Worm (Caenorhabditis elegans) whole organism, L4 larva: ENCODE measurements around the gene str-165.
A peak's percentile ranks its signal among the peaks of the same experiment; 100 is the strongest.

Source experiments
- F49E8.2 ChIP-seq: sonication (generic microtip); optimal IDR thresholded peaks from 2 replicates; lab custom pipeline; 2016; ENCODE audit warnings: missing compliant biosample characterization, mild to moderate bottlenecking, missing genetic modification characterization, borderline replicate concordance
- aha-1 ChIP-seq: fragments of 150-350 bp; peaks from one replicate; lab custom pipeline; 2014; ENCODE audit warnings: missing biosample characterization, missing genetic modification characterization
- aly-2 ChIP-seq: sonication (generic microtip); optimal IDR thresholded peaks from 2 replicates; lab custom pipeline; 2018; ENCODE audit warnings: missing biosample characterization, missing genetic modification characterization
- arid-1 ChIP-seq: fragments of 200-800 bp; sonication (Bioruptor generic); conservative IDR thresholded peaks from 2 replicates; pipeline ENCODE4 v1.3.6; 2022; ENCODE audit warnings: missing genetic modification reagents, missing genetic modification characterization, missing compliant biosample characterization
- ceh-20 ChIP-seq: fragments of 200-800 bp; sonication (Bioruptor generic); IDR thresholded peaks from 2 replicates; pipeline ENCODE4 v1.3.6; 2022; ENCODE audit warnings: missing genetic modification reagents, missing genetic modification characterization, missing compliant biosample characterization
- ceh-62 ChIP-seq: sonication (generic microtip); optimal IDR thresholded peaks from 2 replicates; lab custom pipeline; 2017; ENCODE audit warnings: missing biosample characterization, missing genetic modification characterization
- ceh-82 ChIP-seq: sonication (generic microtip); optimal IDR thresholded peaks from 2 replicates; lab custom pipeline; 2017; ENCODE audit warnings: missing biosample characterization, missing genetic modification characterization
- ctbp-1 ChIP-seq: fragments of 200-800 bp; sonication (Bioruptor generic); IDR thresholded peaks from 2 replicates; pipeline ENCODE4 v1.3.6; 2022; ENCODE audit warnings: missing genetic modification reagents, missing genetic modification characterization, missing compliant biosample characterization
- daf-16 ChIP-seq, 3 experiments: sonication (generic microtip); optimal IDR thresholded peaks; 2 replicates each; lab custom pipeline; 2016 to 2017; ENCODE audit warnings: missing genetic modification characterization in 3 of 3, missing genetic modification reagents in 3 of 3, mild to moderate bottlenecking in 2 of 3, missing compliant biosample characterization in 2 of 3, missing biosample characterization in 1 of 3, moderate library complexity in 1 of 3
- daf-19 ChIP-seq: fragments of 200-800 bp; sonication (Bioruptor generic); conservative IDR thresholded peaks from 2 replicates; pipeline ENCODE4 v1.3.6; 2022; ENCODE audit warnings: missing genetic modification characterization, missing compliant biosample characterization
- dmd-6 ChIP-seq: fragments of 200-800 bp; sonication (Bioruptor generic); IDR thresholded peaks from 2 replicates; pipeline ENCODE4 v1.3.6; 2022; ENCODE audit warnings: missing genetic modification reagents, missing genetic modification characterization, missing compliant biosample characterization
- dmd-9 ChIP-seq: fragments of 200-800 bp; sonication (Bioruptor generic); IDR thresholded peaks from 2 replicates; pipeline ENCODE4 v1.3.6; 2022; ENCODE audit warnings: missing genetic modification reagents, missing genetic modification characterization, missing compliant biosample characterization
- dpl-1 ChIP-seq: fragments of 150-350 bp; optimal IDR thresholded peaks from 2 replicates; lab custom pipeline; 2014; ENCODE audit warnings: missing biosample characterization, missing genetic modification reagents, missing genetic modification characterization
- dve-1 ChIP-seq: sonication (generic microtip); optimal IDR thresholded peaks from 2 replicates; lab custom pipeline; 2017; ENCODE audit warnings: antibody characterized with exemption, mild to moderate bottlenecking, missing genetic modification characterization, missing compliant biosample characterization; ENCODE audit not compliant: insufficient read depth
- gei-8 ChIP-seq: fragments of 200-800 bp; sonication (Bioruptor generic); optimal IDR thresholded peaks from 2 replicates; lab custom pipeline; 2018; ENCODE audit warnings: mild to moderate bottlenecking, missing genetic modification characterization, missing compliant biosample characterization
- hlh-11 ChIP-seq: fragments of 200-800 bp; sonication (Bioruptor generic); optimal IDR thresholded peaks from 2 replicates; lab custom pipeline; 2018; ENCODE audit warnings: mild to moderate bottlenecking, missing genetic modification characterization, missing compliant biosample characterization
- hlh-30 ChIP-seq: sonication (generic microtip); optimal IDR thresholded peaks from 2 replicates; lab custom pipeline; 2017; ENCODE audit warnings: antibody characterized with exemption, mild to moderate bottlenecking, missing genetic modification characterization, missing compliant biosample characterization; ENCODE audit not compliant: insufficient read depth
- lin-1 ChIP-seq: fragments of 200-800 bp; sonication (Bioruptor generic); IDR thresholded peaks from 2 replicates; pipeline ENCODE4 v1.3.6; 2022; ENCODE audit warnings: missing genetic modification reagents, missing genetic modification characterization, missing compliant biosample characterization
- lin-29 ChIP-seq: fragments of 200-800 bp; sonication (Bioruptor generic); IDR thresholded peaks from 2 replicates; pipeline ENCODE4 v1.3.6; 2022; ENCODE audit warnings: missing genetic modification reagents, missing genetic modification characterization, missing compliant biosample characterization
- lsy-2 ChIP-seq, 2 experiments: fragments of 150-350 bp in 1 of 2; sonication (generic microtip) in 1 of 2; optimal IDR thresholded peaks; 2 replicates each; lab custom pipeline; 2014 to 2017; ENCODE audit warnings: missing biosample characterization in 2 of 2, missing genetic modification characterization in 2 of 2
- madf-5 ChIP-seq, 2 experiments: fragments of 200-800 bp; sonication (Bioruptor generic); IDR thresholded peaks; 2 replicates each; pipeline ENCODE4 v1.3.6; 2022; ENCODE audit warnings: missing compliant biosample characterization in 2 of 2, missing genetic modification characterization in 2 of 2
- mdl-1 ChIP-seq, 2 experiments: fragments of 150-350 bp in 1 of 2; sonication (generic microtip) in 1 of 2; optimal IDR thresholded peaks; 2 replicates each; lab custom pipeline; 2014 to 2017; ENCODE audit warnings: missing biosample characterization in 2 of 2, missing genetic modification characterization in 2 of 2
- mdt-29 ChIP-seq: fragments of 200-800 bp; sonication (Bioruptor generic); IDR thresholded peaks from 2 replicates; pipeline ENCODE4 v1.3.6; 2022; ENCODE audit warnings: missing genetic modification reagents, missing genetic modification characterization, missing compliant biosample characterization
- nhr-10 ChIP-seq: fragments of 150-350 bp; optimal IDR thresholded peaks from 2 replicates; lab custom pipeline; 2014; ENCODE audit warnings: missing biosample characterization, missing genetic modification characterization
- nhr-102 ChIP-seq: sonication (generic microtip); optimal IDR thresholded peaks from 2 replicates; lab custom pipeline; 2016; ENCODE audit warnings: mild to moderate bottlenecking, missing genetic modification characterization, moderate library complexity, missing compliant biosample characterization
- nhr-11 ChIP-seq: fragments of 150-350 bp; optimal IDR thresholded peaks from 2 replicates; lab custom pipeline; 2014; ENCODE audit warnings: missing biosample characterization, missing genetic modification characterization
- nhr-111 ChIP-seq: fragments of 200-800 bp; sonication (Bioruptor generic); optimal IDR thresholded peaks from 2 replicates; lab custom pipeline; 2018; ENCODE audit warnings: mild to moderate bottlenecking, missing genetic modification characterization, missing compliant biosample characterization
- nhr-237 ChIP-seq: sonication (generic microtip); optimal IDR thresholded peaks from 2 replicates; lab custom pipeline; 2017; ENCODE audit warnings: missing biosample characterization, missing genetic modification characterization
- nhr-25 ChIP-seq: sonication (generic microtip); optimal IDR thresholded peaks from 2 replicates; lab custom pipeline; 2017; ENCODE audit warnings: missing genetic modification characterization, mild to moderate bottlenecking, missing compliant biosample characterization, antibody characterized with exemption, moderate library complexity, borderline replicate concordance; ENCODE audit not compliant: insufficient read depth
- nhr-28 ChIP-seq: fragments of 150-350 bp; optimal IDR thresholded peaks from 2 replicates; lab custom pipeline; 2014; ENCODE audit warnings: missing biosample characterization, missing genetic modification characterization
- nhr-48 ChIP-seq: sonication (generic microtip); optimal IDR thresholded peaks from 2 replicates; lab custom pipeline; 2016; ENCODE audit warnings: mild to moderate bottlenecking, missing genetic modification characterization, missing compliant biosample characterization
- nhr-6 ChIP-seq: fragments of 150-350 bp; optimal IDR thresholded peaks from 2 replicates; lab custom pipeline; 2014; ENCODE audit warnings: missing biosample characterization, missing genetic modification characterization
- nhr-77 ChIP-seq: fragments of 150-350 bp; optimal IDR thresholded peaks from 2 replicates; lab custom pipeline; 2014; ENCODE audit warnings: missing biosample characterization, missing genetic modification characterization
- rbr-2 ChIP-seq: sonication (generic microtip); optimal IDR thresholded peaks from 2 replicates; lab custom pipeline; 2016; ENCODE audit warnings: missing genotype, missing genetic modification characterization, missing compliant biosample characterization
- set-16 ChIP-seq: fragments of 200-800 bp; sonication (Bioruptor generic); IDR thresholded peaks from 2 replicates; pipeline ENCODE4 v1.3.6; 2022; ENCODE audit warnings: missing genetic modification reagents, missing genetic modification characterization, missing compliant biosample characterization
- spr-3 ChIP-seq: fragments of 200-800 bp; sonication (Bioruptor generic); optimal IDR thresholded peaks from 2 replicates; lab custom pipeline; 2018; ENCODE audit warnings: mild to moderate bottlenecking, missing genetic modification characterization, missing compliant biosample characterization
- tag-97 ChIP-seq: fragments of 200-800 bp; sonication (Bioruptor generic); IDR thresholded peaks from 2 replicates; pipeline ENCODE4 v1.3.6; 2022; ENCODE audit warnings: missing genetic modification characterization, missing compliant biosample characterization
- unc-62 ChIP-seq, 3 experiments: fragments of 150-350 bp in 1 of 3; sonication (generic microtip); optimal IDR thresholded peaks in 2 of 3; peaks in 1 of 3; 1 replicate in 1 of 3; 2 replicates in 2 of 3; lab custom pipeline; 2014 to 2017; ENCODE audit warnings: missing biosample characterization in 3 of 3, missing genetic modification characterization in 3 of 3, missing genetic modification reagents in 3 of 3, missing genotype in 1 of 3
- vab-7 ChIP-seq: fragments of 200-800 bp; sonication (Bioruptor generic); IDR thresholded peaks from 2 replicates; pipeline ENCODE4 v1.3.6; 2022; ENCODE audit warnings: missing genetic modification reagents, missing genetic modification characterization, missing compliant biosample characterization
- zip-2 ChIP-seq: fragments of 150-350 bp; optimal IDR thresholded peaks from 2 replicates; lab custom pipeline; 2014; ENCODE audit warnings: missing biosample characterization, missing genetic modification characterization
- ztf-11 ChIP-seq: fragments of 150-350 bp; optimal IDR thresholded peaks from 2 replicates; lab custom pipeline; 2014; ENCODE audit warnings: missing biosample characterization, missing genetic modification characterization
- ztf-7 ChIP-seq: fragments of 150-350 bp; optimal IDR thresholded peaks from 2 replicates; lab custom pipeline; 2014; ENCODE audit warnings: missing biosample characterization, missing genetic modification characterization

str-165 gene

ce11 chrV:13799190-13799589 is 31.7 kb upstream of the str-165 start:
- TF ChIP-seq gei-8 (GFP tag; lab: Kevin White, UChicago) (no peak), unc-62 (GFP tag; optimal IDR thresholded peaks at IDR 0.05 in 1 of 2; lab: Kevin White, UChicago) (peak in 1 of 2 experiments; percentile 92), unc-62 (tag; optimal IDR thresholded peaks at IDR 0.05; lab: Kevin White, UChicago) (no peak)
- TF ChIP-seq, all 104 proteins: peak for 1

- TF ChIP-seq ztf-7 (tag; lab: Kevin White, UChicago) (no peak), ztf-11 (tag; lab: Kevin White, UChicago) (no peak), unc-62 (GFP tag; optimal IDR thresholded peaks at IDR 0.05 in 1 of 2; lab: Kevin White, UChicago) (peak in 1 of 2 experiments; percentile 82), unc-62 (tag; optimal IDR thresholded peaks at IDR 0.05; lab: Kevin White, UChicago) (no peak), madf-5 (GFP tag; IDR thresholded peaks at IDR 0.05; lab: Robert Waterston, UW) (no peak), set-16 (peak; percentile 77), daf-19 (GFP tag; lab: Robert Waterston, UW) (no peak), ceh-82 (tag; lab: Kevin White, UChicago) (no peak), zip-2 (tag; lab: Kevin White, UChicago) (no peak), nhr-111 (GFP tag; lab: Kevin White, UChicago) (no peak), aly-2 (tag; lab: Kevin White, UChicago) (no peak), daf-16 (GFP tag; optimal IDR thresholded peaks at IDR 0.05; lab: Kevin White, UChicago) (no peak), daf-16 (tag; optimal IDR thresholded peaks at IDR 0.05; lab: Kevin White, UChicago) (no peak), nhr-10 (tag; lab: Kevin White, UChicago) (no peak), spr-3 (GFP tag; lab: Kevin White, UChicago) (no peak), dmd-9 (GFP tag; lab: Robert Waterston, UW) (no peak), tag-97 (no peak), nhr-102 (tag; lab: Kevin White, UChicago) (no peak), ceh-62 (no peak), dpl-1 (no peak), mdt-29 (no peak), lin-1 (GFP tag; lab: Robert Waterston, UW) (no peak), arid-1 (no peak), dve-1 (tag; lab: Kevin White, UChicago) (no peak), hlh-30 (tag; lab: Kevin White, UChicago) (peak; percentile 36), gei-8 (GFP tag; lab: Kevin White, UChicago) (no peak)
These were observed 27.0 kb upstream of the str-165 start, which contains the start of gene swan-2 for ce11 chrV:13803902-13804301. Gene swan-2, minus strand, starts transcription at chrV:13804281.

ce11 chrV:13807232-13807631 is 23.7 kb upstream of the str-165 start, which contains the start of gene swan-1:
Gene swan-1, minus strand, starts transcription at chrV:13807237.
- TF ChIP-seq hlh-11 (tag; lab: Kevin White, UChicago), result peak; percentile 1
- no peak for TF ChIP-seq zip-2 (tag; lab: Kevin White, UChicago)
- peak in 1 of 2 experiments; percentile 9 for TF ChIP-seq lsy-2 (tag; optimal IDR thresholded peaks at IDR 0.05; lab: Kevin White, UChicago)
- no peak for TF ChIP-seq nhr-11 (tag; lab: Kevin White, UChicago)
- TF ChIP-seq daf-16 (GFP tag; optimal IDR thresholded peaks at IDR 0.05; lab: Kevin White, UChicago), result peak in 1 of 2 experiments; percentile 3
- no peak for TF ChIP-seq daf-16 (tag; optimal IDR thresholded peaks at IDR 0.05; lab: Kevin White, UChicago)

- TF ChIP-seq unc-62 (GFP tag; optimal IDR thresholded peaks at IDR 0.05 in 1 of 2; lab: Kevin White, UChicago) (peak in 1 of 2 experiments; percentile 94), unc-62 (tag; optimal IDR thresholded peaks at IDR 0.05; lab: Kevin White, UChicago) (no peak), rbr-2 (tag; lab: Kevin White, UChicago) (peak; percentile 73), F49E8.2 (tag; lab: Kevin White, UChicago) (no peak), hlh-11 (tag; lab: Kevin White, UChicago) (peak; percentile 83), ctbp-1 (peak; percentile 66; the same call in 1 of the 2 replicates), lsy-2 (tag; optimal IDR thresholded peaks at IDR 0.05; lab: Kevin White, UChicago) (peak; percentile 46 to 49), vab-7 (GFP tag; lab: Robert Waterston, UW) (0 out of 2 replicates have a peak, but pooled peaks have one; percentile 6), ceh-20 (GFP tag; lab: Robert Waterston, UW) (peak; percentile 25; the same call in 1 of the 2 replicates), lin-1 (GFP tag; lab: Robert Waterston, UW) (0 out of 2 replicates have a peak, but pooled peaks have one; percentile 31), nhr-48 (tag; lab: Kevin White, UChicago) (peak; percentile 28), nhr-77 (tag; lab: Kevin White, UChicago) (peak; percentile 21), nhr-28 (tag; lab: Kevin White, UChicago) (peak; percentile 66), nhr-6 (tag; lab: Kevin White, UChicago) (peak; percentile 92), nhr-237 (tag; lab: Kevin White, UChicago) (no peak), dmd-6 (GFP tag; lab: Robert Waterston, UW) (peak; percentile 60), mdl-1 (tag; optimal IDR thresholded peaks at IDR 0.05; lab: Kevin White, UChicago) (peak in 1 of 2 experiments; percentile 78), aha-1 (tag; lab: Kevin White, UChicago) (peak; percentile 84), lin-29 (GFP tag; lab: Robert Waterston, UW) (no peak), dpl-1 (peak; percentile 19), nhr-25 (tag; lab: Kevin White, UChicago) (peak; percentile 28)
These were observed 22.4 kb upstream of the str-165 start for ce11 chrV:13808462-13808867.
